Fruit fly (Drosophila melanogaster) whole organism, adult: ENCODE measurements around the gene defl.
A peak's percentile ranks its signal among the peaks of the same experiment; 100 is the strongest.

Source experiments
- CG12768 ChIP-seq: fragments of 200-800 bp; sonication (Bioruptor generic); optimal IDR thresholded peaks from 2 replicates; lab custom pipeline; 2017; ENCODE audit warnings: missing biosample characterization, missing genetic modification characterization, mild to moderate bottlenecking, moderate library complexity, missing genetic modification reagents
- CG1620 ChIP-seq: fragments of 200-800 bp; sonication (Bioruptor generic); optimal IDR thresholded peaks from 2 replicates; lab custom pipeline; 2016; ENCODE audit warnings: missing biosample characterization, missing genetic modification characterization
- CG33017 ChIP-seq: fragments of 200-800 bp; sonication (Bioruptor generic); optimal IDR thresholded peaks from 2 replicates; lab custom pipeline; 2018; ENCODE audit warnings: missing biosample characterization, mild to moderate bottlenecking, missing genetic modification characterization, moderate library complexity
- CG7045 ChIP-seq: fragments of 200-800 bp; sonication (Bioruptor generic); optimal IDR thresholded peaks from 2 replicates; lab custom pipeline; 2017; ENCODE audit warnings: missing biosample characterization, mild to moderate bottlenecking, missing genetic modification characterization
- CG7101 ChIP-seq: fragments of 200-800 bp; sonication (Bioruptor generic); optimal IDR thresholded peaks from 2 replicates; lab custom pipeline; 2018; ENCODE audit warnings: missing biosample characterization, mild to moderate bottlenecking, missing genetic modification characterization, moderate library complexity
- Clk ChIP-seq: fragments of 200-800 bp; sonication (Bioruptor generic); optimal IDR thresholded peaks from 2 replicates; lab custom pipeline; 2017; ENCODE audit warnings: missing biosample characterization, missing genetic modification characterization
- Crg-1 ChIP-seq: fragments of 200-800 bp; sonication (Bioruptor generic); optimal IDR thresholded peaks from 2 replicates; lab custom pipeline; 2016; ENCODE audit warnings: missing biosample characterization, missing genetic modification characterization
- Hr96 ChIP-seq: fragments of 200-800 bp; sonication (Bioruptor generic); optimal IDR thresholded peaks from 2 replicates; lab custom pipeline; 2016; ENCODE audit warnings: missing biosample characterization, missing genetic modification characterization
- bab1 ChIP-seq: fragments of 200-800 bp; sonication (Bioruptor generic); optimal IDR thresholded peaks from 3 replicates; lab custom pipeline; 2019; ENCODE audit warnings: missing biosample characterization, mild to moderate bottlenecking, missing genetic modification characterization, moderate library complexity
- cnc ChIP-seq, 2 experiments: fragments of >200 bp; optimal IDR thresholded peaks; 2 replicates each; lab custom pipeline; 2017
- kay ChIP-seq: fragments of 200-800 bp; sonication (Bioruptor generic); peaks from one replicate; lab custom pipeline; 2016; ENCODE audit warnings: missing biosample characterization, missing genetic modification characterization, borderline replicate concordance
- tj ChIP-seq: fragments of 200-800 bp; sonication (Bioruptor generic); optimal IDR thresholded peaks from 3 replicates; lab custom pipeline; 2017; ENCODE audit warnings: missing biosample characterization, mild to moderate bottlenecking, missing genetic modification characterization, moderate library complexity

dm6 chr3L:9763389-9763917 lies 40.2 kb downstream of the defl start, which contains the start of gene Ae2:
- TF ChIP-seq CG12768 (GFP tag; lab: Kevin White, UChicago) = no peak
- TF ChIP-seq Crg-1 (GFP tag; lab: Kevin White, UChicago) = no peak
- TF ChIP-seq CG33017 (tag; lab: Kevin White, UChicago) = no peak
- no peak for TF ChIP-seq CG1620 (GFP tag; lab: Kevin White, UChicago)
- TF ChIP-seq tj (GFP tag; lab: Kevin White, UChicago) = peak; percentile 48
- no peak for TF ChIP-seq kay
- TF ChIP-seq CG7045 (GFP tag; lab: Kevin White, UChicago) = no peak
- no peak for TF ChIP-seq Clk
- TF ChIP-seq CG7101 = no peak
- TF ChIP-seq Hr96 (GFP tag; lab: Kevin White, UChicago) = no peak
- TF ChIP-seq bab1 (GFP tag; lab: Kevin White, UChicago) = peak; percentile 58
- TF ChIP-seq cnc (optimal IDR thresholded peaks at IDR 0.05; lab: Kevin White, UChicago) = no peak
